Fruit fly (Drosophila melanogaster) whole organism, embryonic: ENCODE measurements around the gene dpy.

Experiments
- Awh ChIP-seq: fragments of 200-800 bp; sonication (Bioruptor generic); IDR thresholded peaks from 2 replicates; pipeline ENCODE4, ENCODE4 v1.3.6; 2022; ENCODE audit warnings: missing biosample characterization, missing genetic modification characterization
- CG10979 ChIP-seq: fragments of 200-800 bp; sonication (Bioruptor generic); optimal IDR thresholded peaks from 2 replicates; lab custom pipeline; 2018; ENCODE audit warnings: missing biosample characterization, mild to moderate bottlenecking, missing genetic modification characterization, moderate library complexity
- CG11085 ChIP-seq: fragments of 200-800 bp; sonication (Bioruptor generic); IDR thresholded peaks from 2 replicates; pipeline ENCODE4 v1.3.6; 2022; ENCODE audit warnings: missing biosample characterization, missing genetic modification characterization
- CG11093 ChIP-seq: fragments of 200-800 bp; sonication (Bioruptor generic); IDR thresholded peaks from 3 replicates; pipeline ENCODE4 v1.3.6; 2022; ENCODE audit warnings: missing biosample characterization, missing genetic modification characterization
- CG12236 ChIP-seq: fragments of 200-800 bp; sonication (Bioruptor generic); optimal IDR thresholded peaks from 2 replicates; lab custom pipeline; 2016; ENCODE audit warnings: missing biosample characterization, missing genetic modification characterization
- CG12744 ChIP-seq: fragments of 200-800 bp; sonication (Bioruptor generic); optimal IDR thresholded peaks from 2 replicates; lab custom pipeline; 2016; ENCODE audit warnings: missing biosample characterization, missing genetic modification characterization
- CG12942 ChIP-seq: fragments of 200-800 bp; sonication (Bioruptor generic); optimal IDR thresholded peaks from 3 replicates; lab custom pipeline; 2016; ENCODE audit warnings: missing biosample characterization, missing genetic modification characterization
- CG15601 ChIP-seq: fragments of 200-800 bp; sonication (Bioruptor generic); optimal IDR thresholded peaks from 3 replicates; lab custom pipeline; 2019; ENCODE audit warnings: missing biosample characterization, mild to moderate bottlenecking, missing genetic modification characterization, moderate library complexity
- CG1832 ChIP-seq: fragments of 200-800 bp; sonication (Bioruptor generic); optimal IDR thresholded peaks from 2 replicates; lab custom pipeline; 2017; ENCODE audit warnings: missing biosample characterization, mild to moderate bottlenecking, missing genetic modification characterization, inconsistent platforms
- CG30403 ChIP-seq: fragments of 200-800 bp; sonication (Bioruptor generic); optimal IDR thresholded peaks from 3 replicates; lab custom pipeline; 2016; ENCODE audit warnings: missing biosample characterization, missing genetic modification characterization
- CG5953 ChIP-seq: fragments of 200-800 bp; sonication (Bioruptor generic); IDR thresholded peaks from 2 replicates; pipeline ENCODE4 v1.3.6; 2022; ENCODE audit warnings: missing biosample characterization, missing genetic modification characterization
- CG6272 ChIP-seq: fragments of 200-800 bp; sonication (Bioruptor generic); IDR thresholded peaks from 2 replicates; pipeline ENCODE4 v1.3.6; 2022; ENCODE audit warnings: missing biosample characterization, missing genetic modification characterization
- CG6689 ChIP-seq: fragments of 200-800 bp; sonication (Bioruptor generic); IDR thresholded peaks from 2 replicates; pipeline ENCODE4 v1.3.6; 2022; ENCODE audit warnings: missing biosample characterization, missing genetic modification characterization
- CG7745 ChIP-seq: fragments of 200-800 bp; sonication (Bioruptor generic); optimal IDR thresholded peaks from 2 replicates; lab custom pipeline; 2018; ENCODE audit warnings: missing biosample characterization, mild to moderate bottlenecking, missing genetic modification characterization, moderate library complexity
- CG8290 ChIP-seq, 3 experiments: fragments of 200-800 bp; sonication (Bioruptor generic); optimal IDR thresholded peaks; 2 replicates each; lab custom pipeline; 2016 to 2019; ENCODE audit warnings: missing biosample characterization in 3 of 3, missing genetic modification characterization in 3 of 3, mild to moderate bottlenecking in 2 of 3, moderate library complexity in 1 of 3
- CG8765 ChIP-seq: fragments of 200-800 bp; sonication (Bioruptor generic); IDR thresholded peaks from 2 replicates; pipeline ENCODE4 v1.3.6; 2022; ENCODE audit warnings: missing biosample characterization, missing genetic modification characterization
- CG8924 ChIP-seq: fragments of 200-800 bp; optimal IDR thresholded peaks from 3 replicates; lab custom pipeline; 2019; ENCODE audit warnings: missing biosample characterization, mild to moderate bottlenecking, missing genetic modification characterization, moderate library complexity
- Deaf1 ChIP-seq: fragments of 200-800 bp; optimal IDR thresholded peaks from 3 replicates; lab custom pipeline; 2019; ENCODE audit warnings: missing biosample characterization, mild to moderate bottlenecking, missing genetic modification characterization, moderate library complexity
- Dfd ChIP-seq, 2 experiments: fragments of >200 bp; optimal IDR thresholded peaks; 2 replicates each; lab custom pipeline; 2017; ENCODE audit warnings: missing biosample characterization in 2 of 2, missing genetic modification characterization in 2 of 2
- E2f1 ChIP-seq: fragments of 200-800 bp; sonication (Bioruptor generic); IDR thresholded peaks from 2 replicates; pipeline ENCODE4 v1.3.6; 2022; ENCODE audit warnings: missing biosample characterization, missing genetic modification characterization
- Ets65A ChIP-seq: fragments of 200-800 bp; sonication (Bioruptor generic); peaks from one replicate; lab custom pipeline; 2016; ENCODE audit warnings: missing biosample characterization, missing genetic modification characterization
- H15 ChIP-seq: fragments of 200-800 bp; sonication (Bioruptor generic); IDR thresholded peaks from 3 replicates; pipeline ENCODE4 v1.3.6; 2022; ENCODE audit warnings: missing biosample characterization, missing genetic modification characterization
- Hand ChIP-seq: fragments of 200-800 bp; sonication (Bioruptor generic); optimal IDR thresholded peaks from 2 replicates; lab custom pipeline; 2017; ENCODE audit warnings: mild to moderate bottlenecking, missing biosample characterization, missing genetic modification reagents, missing genetic modification characterization
- Hey ChIP-seq: fragments of 200-800 bp; sonication (Bioruptor generic); optimal IDR thresholded peaks from 3 replicates; lab custom pipeline; 2018; ENCODE audit warnings: missing biosample characterization, mild to moderate bottlenecking, missing genetic modification characterization
- Hmr ChIP-seq: fragments of 200-800 bp; sonication (Bioruptor generic); optimal IDR thresholded peaks from 3 replicates; lab custom pipeline; 2017; ENCODE audit warnings: mild to moderate bottlenecking, missing biosample characterization, missing genetic modification reagents, missing genetic modification characterization
- MTF-1 ChIP-seq: fragments of 200-800 bp; sonication (Bioruptor generic); optimal IDR thresholded peaks from 2 replicates; lab custom pipeline; 2018; ENCODE audit warnings: missing biosample characterization, mild to moderate bottlenecking, missing genetic modification characterization, borderline replicate concordance
- Myb ChIP-seq: fragments of 200-800 bp; sonication (Bioruptor generic); optimal IDR thresholded peaks from 2 replicates; lab custom pipeline; 2016; ENCODE audit warnings: missing biosample characterization, missing genetic modification characterization
- Rx ChIP-seq: fragments of 200-800 bp; sonication (Bioruptor generic); IDR thresholded peaks from 2 replicates; pipeline ENCODE4 v1.3.6; 2022; ENCODE audit warnings: missing biosample characterization, missing genetic modification characterization
- Side ChIP-seq: fragments of 200-800 bp; sonication (Bioruptor generic); optimal IDR thresholded peaks from 2 replicates; lab custom pipeline; 2016; ENCODE audit warnings: missing biosample characterization, missing genetic modification characterization
- Six4 ChIP-seq: fragments of 200-800 bp; sonication (Bioruptor generic); optimal IDR thresholded peaks from 2 replicates; lab custom pipeline; 2016; ENCODE audit warnings: missing biosample characterization, missing genetic modification characterization
- Sox100B ChIP-seq: fragments of 200-800 bp; sonication (Bioruptor generic); optimal IDR thresholded peaks from 3 replicates; lab custom pipeline; 2018; ENCODE audit warnings: missing biosample characterization, mild to moderate bottlenecking, missing genetic modification characterization
- ab ChIP-seq: fragments of 200-800 bp; sonication (Bioruptor generic); optimal IDR thresholded peaks from 2 replicates; lab custom pipeline; 2016; ENCODE audit warnings: missing biosample characterization, missing genetic modification characterization
- abd-A ChIP-seq: fragments of 200-800 bp; sonication (Bioruptor generic); optimal IDR thresholded peaks from 3 replicates; lab custom pipeline; 2019; ENCODE audit warnings: missing biosample characterization, mild to moderate bottlenecking, missing genetic modification characterization, moderate library complexity
- crc ChIP-seq: fragments of 200-800 bp; sonication (Bioruptor generic); optimal IDR thresholded peaks from 2 replicates; lab custom pipeline; 2016; ENCODE audit warnings: missing biosample characterization, missing genetic modification characterization
- cwo ChIP-seq: fragments of 200-800 bp; sonication (Bioruptor generic); optimal IDR thresholded peaks from 3 replicates; lab custom pipeline; 2017; ENCODE audit warnings: missing biosample characterization, missing genetic modification characterization, mild to moderate bottlenecking, moderate library complexity, missing genetic modification reagents
- dan ChIP-seq: fragments of 200-800 bp; sonication (Bioruptor generic); IDR thresholded peaks from 2 replicates; pipeline ENCODE4 v1.3.6; 2022; ENCODE audit warnings: missing biosample characterization, missing genetic modification characterization
- fd96Cb ChIP-seq: fragments of 200-800 bp; sonication (Bioruptor generic); optimal IDR thresholded peaks from 2 replicates; lab custom pipeline; 2018; ENCODE audit warnings: missing biosample characterization, mild to moderate bottlenecking, missing genetic modification characterization, moderate library complexity
- hth ChIP-seq: fragments of >200 bp; optimal IDR thresholded peaks from 2 replicates; lab custom pipeline; 2017; ENCODE audit warnings: inconsistent platforms
- inv ChIP-seq: fragments of 200-800 bp; sonication (Bioruptor generic); IDR thresholded peaks from 2 replicates; pipeline ENCODE4 v1.3.6; 2022; ENCODE audit warnings: missing biosample characterization, missing genetic modification characterization; ENCODE audit not compliant: partially characterized antibody
- nerfin-2 ChIP-seq: fragments of 200-800 bp; sonication (Bioruptor generic); IDR thresholded peaks from 2 replicates; pipeline ENCODE4 v1.3.6; 2022; ENCODE audit warnings: missing biosample characterization, missing genetic modification characterization; ENCODE audit not compliant: partially characterized antibody
- pb ChIP-seq: fragments of 200-800 bp; sonication (Bioruptor generic); optimal IDR thresholded peaks from 3 replicates; lab custom pipeline; 2016; ENCODE audit warnings: missing biosample characterization, missing genetic modification characterization
- pfk ChIP-seq: fragments of 200-800 bp; sonication (Bioruptor generic); optimal IDR thresholded peaks from 2 replicates; lab custom pipeline; 2018; ENCODE audit warnings: missing biosample characterization, mild to moderate bottlenecking, missing genetic modification characterization, moderate library complexity
- pzg ChIP-seq: fragments of 200-800 bp; sonication (Bioruptor generic); optimal IDR thresholded peaks from 3 replicates; lab custom pipeline; 2018; ENCODE audit warnings: missing biosample characterization, mild to moderate bottlenecking, missing genetic modification characterization, moderate library complexity
- sc ChIP-seq, 3 experiments: fragments of >200 bp in 2 of 3; fragments of 200-800 bp in 1 of 3; sonication (Bioruptor generic) in 1 of 3; optimal IDR thresholded peaks; 2 replicates in 2 of 3; 3 replicates in 1 of 3; lab custom pipeline; 2017; ENCODE audit warnings: mild to moderate bottlenecking in 1 of 3, missing biosample characterization in 1 of 3, missing genetic modification characterization in 1 of 3, missing genetic modification reagents in 1 of 3
- sqz ChIP-seq: fragments of 200-800 bp; sonication (Bioruptor generic); optimal IDR thresholded peaks from 3 replicates; lab custom pipeline; 2018; ENCODE audit warnings: missing biosample characterization, mild to moderate bottlenecking, missing genetic modification characterization
- stc ChIP-seq: fragments of 200-800 bp; sonication (Bioruptor generic); IDR thresholded peaks from 2 replicates; pipeline ENCODE4 v1.3.6; 2022; ENCODE audit warnings: missing biosample characterization, missing genetic modification characterization
- sug ChIP-seq: fragments of 200-800 bp; optimal IDR thresholded peaks from 2 replicates; lab custom pipeline; 2019; ENCODE audit warnings: missing biosample characterization, mild to moderate bottlenecking, missing genetic modification characterization, moderate library complexity
- z ChIP-seq: fragments of 200-800 bp; sonication (Bioruptor generic); IDR thresholded peaks from 3 replicates; pipeline ENCODE4 v1.3.6; 2022; ENCODE audit warnings: missing biosample characterization, missing genetic modification characterization
- zen2 ChIP-seq: fragments of 200-800 bp; sonication (Bioruptor generic); IDR thresholded peaks from 3 replicates; pipeline ENCODE4 v1.3.6; 2022; ENCODE audit warnings: missing biosample characterization, missing genetic modification characterization; ENCODE audit not compliant: partially characterized antibody

Gene dpy

DNA sequence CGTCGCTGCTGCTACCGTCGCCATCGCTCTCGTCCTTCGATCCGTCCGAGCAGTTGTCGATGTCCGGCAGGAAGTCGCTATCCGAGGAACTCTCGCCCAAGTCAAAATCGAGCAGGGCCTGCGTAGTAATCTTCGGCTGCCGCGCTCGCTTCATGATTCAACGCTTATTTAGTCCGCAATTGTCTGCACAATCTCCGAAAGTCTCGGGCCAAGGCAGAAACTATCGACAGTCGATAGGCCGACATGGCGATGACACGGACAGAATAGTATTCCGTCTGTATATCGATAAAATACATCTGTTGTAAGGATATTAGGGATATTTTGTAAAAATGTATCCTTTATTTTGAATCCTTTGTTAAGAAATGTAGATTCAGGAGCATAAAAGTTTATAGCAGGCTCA, 161.3 kb downstream of the dpy start, which contains the start of gene CG15439 (continued):
- peak; percentile 7 for TF ChIP-seq Myb
- TF ChIP-seq sqz, result no peak
- TF ChIP-seq crc, result no peak
- no peak for TF ChIP-seq H15 (GFP tag; lab: Robert Waterston, UW)
- no peak for TF ChIP-seq Deaf1 (tag; lab: Kevin White, UChicago)
- TF ChIP-seq Ets65A (GFP tag; lab: Kevin White, UChicago), result no peak
- no peak for TF ChIP-seq CG12744
- no peak for TF ChIP-seq hth (lab: Kevin White, UChicago)
- TF ChIP-seq inv, result peak; percentile 52
- TF ChIP-seq zen2 (GFP tag; lab: Robert Waterston, UW), result peak; percentile 75
- no peak for TF ChIP-seq CG12236 (GFP tag; lab: Kevin White, UChicago)
- TF ChIP-seq CG6272 (GFP tag; lab: Robert Waterston, UW), result no peak
- no peak for TF ChIP-seq z (GFP tag; lab: Robert Waterston, UW)
- TF ChIP-seq nerfin-2 (GFP tag; lab: Robert Waterston, UW), result peak; percentile 77
- TF ChIP-seq cwo (GFP tag; lab: Kevin White, UChicago), result no peak
- TF ChIP-seq ab (GFP tag; lab: Kevin White, UChicago), result no peak
- TF ChIP-seq E2f1, result no peak
- no peak for TF ChIP-seq CG11085 (GFP tag; lab: Robert Waterston, UW)
- no peak for TF ChIP-seq CG11093 (GFP tag; lab: Robert Waterston, UW)
- TF ChIP-seq CG8765, result no peak
- no peak for TF ChIP-seq CG8924 (tag; lab: Kevin White, UChicago)
- TF ChIP-seq Awh (GFP tag; lab: Robert Waterston, UW), result no peak
- TF ChIP-seq dan (GFP tag; lab: Robert Waterston, UW), result no peak
- TF ChIP-seq stc (GFP tag; lab: Robert Waterston, UW), result no peak
- TF ChIP-seq Side (GFP tag; lab: Kevin White, UChicago), result no peak
- TF ChIP-seq CG6689 (GFP tag; lab: Robert Waterston, UW), result no peak
- TF ChIP-seq abd-A (tag; lab: Kevin White, UChicago), result no peak
- no peak for TF ChIP-seq Hand
- TF ChIP-seq CG1832 (GFP tag; lab: Kevin White, UChicago), result no peak
- TF ChIP-seq pfk, result no peak
- no peak for TF ChIP-seq CG15601
- TF ChIP-seq CG10979 (tag; lab: Kevin White, UChicago), result no peak
- no peak for TF ChIP-seq CG5953
- no peak for TF ChIP-seq MTF-1
- no peak for TF ChIP-seq Rx (GFP tag; lab: Robert Waterston, UW)
- no peak for TF ChIP-seq Hmr (GFP tag; lab: Kevin White, UChicago)
- peak; percentile 39 for TF ChIP-seq pzg (GFP tag; lab: Kevin White, UChicago)
- TF ChIP-seq CG8290 (GFP tag; optimal IDR thresholded peaks at IDR 0.05; lab: Kevin White, UChicago), result no peak
- no peak for TF ChIP-seq CG8290 (tag; optimal IDR thresholded peaks at IDR 0.05; lab: Kevin White, UChicago)
- no peak for TF ChIP-seq Sox100B (GFP tag; lab: Kevin White, UChicago)
- TF ChIP-seq fd96Cb (tag; lab: Kevin White, UChicago), result no peak
- TF ChIP-seq CG7745 (tag; lab: Kevin White, UChicago), result no peak
- no peak for TF ChIP-seq Six4 (GFP tag; lab: Kevin White, UChicago)
- TF ChIP-seq sc (optimal IDR thresholded peaks at IDR 0.05; lab: Kevin White, UChicago), result no peak
- TF ChIP-seq sc (GFP tag; optimal IDR thresholded peaks at IDR 0.05; lab: Kevin White, UChicago), result no peak
- TF ChIP-seq sug (tag; lab: Kevin White, UChicago), result no peak
- TF ChIP-seq Dfd (GFP tag; optimal IDR thresholded peaks at IDR 0.05; lab: Kevin White, UChicago), result no peak
- no peak for TF ChIP-seq CG12942 (GFP tag; lab: Kevin White, UChicago)
- TF ChIP-seq Hey, result no peak
- no peak for TF ChIP-seq CG30403 (GFP tag; lab: Kevin White, UChicago)
- no peak for TF ChIP-seq pb
